Worm (Caenorhabditis elegans) whole organism, L4/young adult: ENCODE measurements around the gene fbxa-147.

Experiments used
- W03F9.2 ChIP-seq: fragments of 150-350 bp; optimal IDR thresholded peaks from 2 replicates; lab custom pipeline; 2014; ENCODE audit warnings: missing biosample characterization, missing genetic modification characterization
- dao-5 ChIP-seq: sonication (generic microtip); optimal IDR thresholded peaks from 2 replicates; lab custom pipeline; 2016; ENCODE audit warnings: missing genotype, missing genetic modification characterization, moderate library complexity, missing compliant biosample characterization
- him-1 ChIP-seq: sonication (generic microtip); optimal IDR thresholded peaks from 2 replicates; lab custom pipeline; 2016; ENCODE audit warnings: missing genotype, missing genetic modification reagents, missing genetic modification characterization, missing compliant biosample characterization

fbxa-147 gene

ce11 chrV:14716114-14716513 lies at the start of gene fbxa-147:
TSS of gene fbxa-147 (plus strand) at chrV:14716499.
- TF ChIP-seq dao-5 (tag; lab: Kevin White, UChicago) (no peak), him-1 (no peak), W03F9.2 (tag; lab: Kevin White, UChicago) (no peak)

ce11 chrV:14678298-14678697 lies 38.0 kb upstream of the fbxa-147 start:
- no peak for TF ChIP-seq dao-5 (tag; lab: Kevin White, UChicago)
- no peak for TF ChIP-seq him-1
- no peak for TF ChIP-seq W03F9.2 (tag; lab: Kevin White, UChicago)

- TF ChIP-seq dao-5 (tag; lab: Kevin White, UChicago) (no peak), him-1 (no peak), W03F9.2 (tag; lab: Kevin White, UChicago) (no peak)
These were observed 36.3 kb upstream of the fbxa-147 start, which contains the start of gene C47E8.3 for ce11 chrV:14680014-14680413. TSS of gene C47E8.3 (plus strand) at chrV:14680314.

- TF ChIP-seq W03F9.2 (tag; lab: Kevin White, UChicago) (no peak), dao-5 (tag; lab: Kevin White, UChicago) (no peak), him-1 (no peak)
These were observed 33.4 kb upstream of the fbxa-147 start for ce11 chrV:14682870-14683269.

- TF ChIP-seq dao-5 (tag; lab: Kevin White, UChicago) (no peak), W03F9.2 (tag; lab: Kevin White, UChicago) (no peak), him-1 (no peak)
These were observed 33.0 kb upstream of the fbxa-147 start for ce11 chrV:14683291-14683690.

DNA sequence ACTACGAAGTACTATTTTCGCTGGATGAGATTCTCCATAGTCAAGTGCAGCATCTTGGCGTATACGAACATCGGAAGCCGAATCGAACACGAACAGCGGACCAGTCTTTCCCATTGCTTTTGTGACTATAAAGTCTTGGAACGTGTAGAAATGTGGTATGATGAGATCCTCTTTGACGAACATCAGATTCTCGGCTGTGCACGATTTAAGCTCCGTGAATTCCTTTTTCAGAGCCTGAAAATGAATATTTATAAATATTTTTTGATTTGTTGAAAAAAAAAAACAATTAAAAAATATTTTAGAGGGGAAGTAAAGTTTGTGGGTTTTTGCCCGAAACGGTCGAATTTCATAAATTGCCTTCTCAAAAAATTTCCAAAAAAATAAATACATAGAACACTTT lies 32.4 kb upstream of the fbxa-147 start:
- no peak for TF ChIP-seq W03F9.2 (tag; lab: Kevin White, UChicago)
- no peak for TF ChIP-seq dao-5 (tag; lab: Kevin White, UChicago)
- no peak for TF ChIP-seq him-1

DNA sequence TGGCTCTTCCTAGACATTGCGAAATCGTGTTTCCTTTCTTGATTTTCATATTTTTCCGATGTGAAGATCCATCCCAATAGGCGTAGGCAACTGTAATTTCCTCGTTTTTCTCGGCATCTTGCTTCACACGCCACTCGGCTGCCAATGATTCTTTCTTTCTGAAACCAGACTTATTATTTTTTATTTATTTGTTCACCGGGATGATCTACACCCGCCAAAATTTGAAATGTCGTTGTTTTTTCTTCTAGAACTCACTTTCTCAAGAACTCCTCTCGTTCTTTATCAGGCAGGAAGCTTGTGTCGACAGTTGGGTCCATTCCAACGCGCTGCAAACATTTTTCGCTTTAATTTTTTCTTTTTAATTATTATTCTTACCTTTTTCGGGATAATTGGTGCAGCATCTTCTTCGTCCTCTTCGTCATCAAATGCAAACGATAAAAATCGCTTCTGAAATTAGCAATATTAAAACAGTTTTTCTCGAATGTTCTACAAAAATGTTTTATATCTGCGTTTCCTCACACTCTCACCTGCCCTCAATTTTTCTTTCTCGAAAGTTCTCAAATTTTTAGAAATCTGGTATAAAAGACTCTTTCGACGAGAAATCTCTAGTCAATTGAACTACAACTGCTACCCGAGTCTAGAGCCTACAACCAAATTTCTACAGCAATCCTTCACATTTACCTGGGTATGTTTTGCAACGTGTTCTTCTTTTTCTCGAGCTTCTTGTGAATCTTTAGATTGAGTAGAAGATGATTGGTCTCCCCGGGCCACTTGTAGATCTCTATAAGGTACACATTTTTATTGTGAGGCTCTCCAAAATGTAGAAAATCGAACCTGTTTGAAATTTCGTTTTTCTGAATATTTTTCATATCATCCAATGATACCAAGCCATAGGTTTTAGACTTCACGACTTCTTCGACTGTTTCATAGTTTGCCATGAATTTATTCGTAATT lies 31.7 kb upstream of the fbxa-147 start, which contains the start of gene hsp-90:
hsp-90 (plus strand) TSS at position 560 of the 954 bp plus-strand sequence.
- TF ChIP-seq him-1: no peak
- no peak for TF ChIP-seq W03F9.2 (tag; lab: Kevin White, UChicago)
- no peak for TF ChIP-seq dao-5 (tag; lab: Kevin White, UChicago)

DNA sequence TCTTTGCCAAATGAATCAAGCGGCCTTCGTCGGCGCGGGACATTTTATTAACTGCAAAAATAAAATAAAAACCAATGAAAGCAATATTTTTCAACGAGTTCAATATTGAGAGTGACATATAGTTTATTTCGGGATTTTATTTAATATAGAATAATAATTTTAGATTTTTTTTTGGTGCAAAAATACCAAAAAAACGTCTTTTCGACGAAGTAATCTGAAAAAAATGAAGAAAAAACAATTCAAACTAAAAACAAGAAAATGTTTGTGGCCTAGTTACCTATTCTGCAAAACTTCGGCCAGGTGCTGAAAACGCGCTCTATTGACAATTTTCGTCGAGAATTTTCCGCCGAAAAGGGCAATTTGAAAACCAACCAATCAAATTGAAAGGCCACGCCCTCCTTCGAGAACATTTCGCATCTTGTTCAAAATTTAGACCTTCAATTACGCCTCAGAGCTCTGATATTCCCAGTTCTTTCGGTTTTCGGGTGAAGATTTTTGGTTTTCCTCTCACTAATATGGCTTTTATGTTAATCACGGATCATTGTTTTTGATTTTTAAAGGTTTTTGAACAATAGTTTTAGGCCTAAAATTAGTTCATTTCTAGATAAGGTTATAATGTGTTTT lies 30.8 kb upstream of the fbxa-147 start, which contains the start of gene C47E8.4:
C47E8.4 (minus strand) TSS at position 51 of the 624 bp plus-strand sequence.
- TF ChIP-seq W03F9.2 (tag; lab: Kevin White, UChicago) (peak; percentile 94), dao-5 (tag; lab: Kevin White, UChicago) (no peak), him-1 (peak; percentile 96)

DNA sequence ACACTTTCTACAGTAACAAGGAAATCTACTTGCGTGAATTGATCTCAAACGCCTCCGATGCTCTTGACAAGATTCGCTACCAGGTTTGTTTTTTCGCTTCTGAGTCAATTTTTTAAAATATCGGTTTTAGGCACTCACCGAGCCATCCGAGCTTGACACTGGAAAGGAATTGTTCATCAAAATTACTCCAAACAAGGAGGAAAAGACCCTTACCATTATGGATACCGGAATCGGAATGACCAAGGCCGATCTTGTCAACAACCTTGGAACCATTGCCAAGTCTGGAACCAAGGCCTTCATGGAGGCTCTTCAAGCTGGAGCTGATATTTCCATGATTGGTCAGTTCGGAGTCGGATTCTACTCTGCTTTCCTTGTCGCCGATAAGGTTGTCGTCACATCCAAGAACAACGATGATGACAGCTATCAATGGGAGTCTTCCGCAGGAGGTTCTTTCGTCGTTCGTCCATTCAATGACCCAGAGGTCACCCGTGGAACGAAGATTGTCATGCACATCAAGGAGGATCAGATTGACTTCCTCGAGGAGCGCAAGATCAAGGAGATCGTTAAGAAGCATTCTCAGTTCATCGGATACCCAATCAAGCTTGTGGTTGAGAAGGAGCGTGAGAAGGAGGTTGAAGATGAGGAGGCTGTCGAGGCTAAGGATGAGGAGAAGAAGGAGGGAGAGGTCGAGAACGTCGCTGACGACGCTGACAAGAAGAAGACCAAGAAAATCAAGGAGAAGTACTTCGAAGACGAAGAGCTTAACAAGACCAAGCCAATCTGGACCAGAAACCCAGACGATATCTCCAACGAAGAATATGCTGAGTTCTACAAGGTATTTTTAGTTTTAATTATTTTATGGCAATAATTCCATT lies 29.8 kb upstream of the fbxa-147 start:
- no peak for TF ChIP-seq him-1
- TF ChIP-seq dao-5 (tag; lab: Kevin White, UChicago): no peak
- TF ChIP-seq W03F9.2 (tag; lab: Kevin White, UChicago): no peak

DNA sequence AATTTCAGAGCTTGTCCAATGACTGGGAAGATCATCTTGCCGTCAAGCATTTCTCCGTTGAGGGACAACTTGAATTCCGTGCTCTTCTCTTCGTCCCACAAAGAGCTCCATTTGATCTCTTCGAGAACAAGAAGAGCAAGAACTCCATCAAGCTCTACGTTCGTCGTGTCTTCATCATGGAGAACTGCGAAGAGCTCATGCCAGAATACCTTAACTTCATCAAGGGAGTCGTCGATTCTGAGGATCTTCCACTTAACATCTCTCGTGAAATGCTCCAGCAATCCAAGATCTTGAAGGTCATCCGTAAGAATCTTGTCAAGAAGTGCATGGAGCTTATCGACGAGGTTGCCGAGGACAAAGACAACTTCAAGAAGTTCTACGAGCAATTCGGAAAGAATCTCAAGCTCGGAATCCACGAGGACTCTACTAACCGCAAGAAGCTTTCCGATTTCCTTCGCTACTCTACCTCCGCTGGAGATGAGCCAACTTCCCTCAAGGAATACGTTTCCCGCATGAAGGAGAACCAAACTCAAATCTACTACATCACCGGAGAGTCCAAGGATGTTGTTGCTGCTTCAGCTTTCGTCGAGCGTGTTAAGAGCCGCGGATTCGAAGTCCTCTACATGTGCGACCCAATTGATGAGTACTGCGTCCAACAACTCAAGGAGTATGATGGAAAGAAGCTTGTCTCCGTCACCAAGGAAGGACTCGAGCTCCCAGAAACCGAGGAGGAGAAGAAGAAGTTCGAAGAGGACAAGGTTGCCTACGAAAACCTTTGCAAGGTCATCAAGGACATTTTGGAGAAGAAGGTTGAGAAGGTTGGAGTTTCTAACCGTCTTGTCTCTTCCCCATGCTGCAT lies 29.0 kb upstream of the fbxa-147 start:
- TF ChIP-seq dao-5 (tag; lab: Kevin White, UChicago) (no peak), W03F9.2 (tag; lab: Kevin White, UChicago) (no peak), him-1 (no peak)

ce11 chrV:14688097-14688912 lies 28.0 kb upstream of the fbxa-147 start, which contains the start of gene C47E8.11:
TSS of gene C47E8.11 (plus strand) at chrV:14688616.
- TF ChIP-seq W03F9.2 (tag; lab: Kevin White, UChicago) (peak; percentile 48), dao-5 (tag; lab: Kevin White, UChicago) (no peak)
